Fruit fly (Drosophila melanogaster) whole organism, adult: ENCODE data around the gene SK.

Experiments
- CG11617 ChIP-seq: fragments of 200-800 bp; sonication (Bioruptor generic); optimal IDR thresholded peaks from 2 replicates; lab custom pipeline; 2017; ENCODE audit warnings: mild to moderate bottlenecking, missing biosample characterization, missing genetic modification reagents, missing genetic modification characterization
- CG12768 ChIP-seq: fragments of 200-800 bp; sonication (Bioruptor generic); optimal IDR thresholded peaks from 2 replicates; lab custom pipeline; 2017; ENCODE audit warnings: missing biosample characterization, missing genetic modification characterization, mild to moderate bottlenecking, moderate library complexity, missing genetic modification reagents
- CG14711 ChIP-seq: fragments of 200-800 bp; sonication (Bioruptor generic); optimal IDR thresholded peaks from 2 replicates; lab custom pipeline; 2018; ENCODE audit warnings: missing biosample characterization, mild to moderate bottlenecking, missing genetic modification characterization, moderate library complexity
- CG1620 ChIP-seq: fragments of 200-800 bp; sonication (Bioruptor generic); optimal IDR thresholded peaks from 2 replicates; lab custom pipeline; 2016; ENCODE audit warnings: missing biosample characterization, missing genetic modification characterization
- CG33017 ChIP-seq: fragments of 200-800 bp; sonication (Bioruptor generic); optimal IDR thresholded peaks from 2 replicates; lab custom pipeline; 2018; ENCODE audit warnings: missing biosample characterization, mild to moderate bottlenecking, missing genetic modification characterization, moderate library complexity
- CG5204 ChIP-seq: fragments of 200-800 bp; sonication (Bioruptor generic); optimal IDR thresholded peaks from 2 replicates; lab custom pipeline; 2016; ENCODE audit warnings: missing biosample characterization, missing genetic modification characterization
- CG7045 ChIP-seq: fragments of 200-800 bp; sonication (Bioruptor generic); optimal IDR thresholded peaks from 2 replicates; lab custom pipeline; 2017; ENCODE audit warnings: missing biosample characterization, mild to moderate bottlenecking, missing genetic modification characterization
- CG7101 ChIP-seq: fragments of 200-800 bp; sonication (Bioruptor generic); optimal IDR thresholded peaks from 2 replicates; lab custom pipeline; 2018; ENCODE audit warnings: missing biosample characterization, mild to moderate bottlenecking, missing genetic modification characterization, moderate library complexity
- Clk ChIP-seq: fragments of 200-800 bp; sonication (Bioruptor generic); optimal IDR thresholded peaks from 2 replicates; lab custom pipeline; 2017; ENCODE audit warnings: missing biosample characterization, missing genetic modification characterization
- Crg-1 ChIP-seq: fragments of 200-800 bp; sonication (Bioruptor generic); optimal IDR thresholded peaks from 2 replicates; lab custom pipeline; 2016; ENCODE audit warnings: missing biosample characterization, missing genetic modification characterization
- Hr96 ChIP-seq: fragments of 200-800 bp; sonication (Bioruptor generic); optimal IDR thresholded peaks from 2 replicates; lab custom pipeline; 2016; ENCODE audit warnings: missing biosample characterization, missing genetic modification characterization
- Mnt ChIP-seq: fragments of 200-800 bp; sonication (Bioruptor generic); optimal IDR thresholded peaks from 2 replicates; lab custom pipeline; 2016; ENCODE audit warnings: missing biosample characterization, mild to moderate bottlenecking, missing genetic modification characterization
- bab1 ChIP-seq: fragments of 200-800 bp; sonication (Bioruptor generic); optimal IDR thresholded peaks from 3 replicates; lab custom pipeline; 2019; ENCODE audit warnings: missing biosample characterization, mild to moderate bottlenecking, missing genetic modification characterization, moderate library complexity
- cic ChIP-seq: fragments of 200-800 bp; sonication (Bioruptor generic); optimal IDR thresholded peaks from 2 replicates; lab custom pipeline; 2017; ENCODE audit warnings: missing biosample characterization, mild to moderate bottlenecking, missing genetic modification characterization, moderate library complexity
- cnc ChIP-seq, 2 experiments: fragments of >200 bp; optimal IDR thresholded peaks; 2 replicates each; lab custom pipeline; 2017
- kay ChIP-seq: fragments of 200-800 bp; sonication (Bioruptor generic); peaks from one replicate; lab custom pipeline; 2016; ENCODE audit warnings: missing biosample characterization, missing genetic modification characterization, borderline replicate concordance
- ovo ChIP-seq: fragments of 200-800 bp; sonication (Bioruptor generic); optimal IDR thresholded peaks from 2 replicates; lab custom pipeline; 2016; ENCODE audit warnings: missing biosample characterization, missing genetic modification characterization
- pad ChIP-seq: fragments of 200-800 bp; sonication (Bioruptor generic); optimal IDR thresholded peaks from 3 replicates; lab custom pipeline; 2017; ENCODE audit warnings: missing biosample characterization, missing genetic modification characterization, mild to moderate bottlenecking, moderate library complexity, missing genetic modification reagents
- tj ChIP-seq: fragments of 200-800 bp; sonication (Bioruptor generic); optimal IDR thresholded peaks from 3 replicates; lab custom pipeline; 2017; ENCODE audit warnings: missing biosample characterization, mild to moderate bottlenecking, missing genetic modification characterization, moderate library complexity
- toe ChIP-seq: fragments of 200-800 bp; sonication (Bioruptor generic); optimal IDR thresholded peaks from 2 replicates; lab custom pipeline; 2016; ENCODE audit warnings: missing biosample characterization, missing genetic modification characterization

SK gene

dm6 chrX:5427261-5427660 lies 87.2 kb downstream of the SK start, which contains the start of gene CG16756:
CG16756 (plus strand) TSS chrX:5427517.
- TF ChIP-seq cnc (optimal IDR thresholded peaks at IDR 0.05; lab: Kevin White, UChicago) (no peak), Clk (GFP tag; lab: Kevin White, UChicago) (no peak), CG33017 (no peak), Hr96 (GFP tag; lab: Kevin White, UChicago) (no peak), CG12768 (GFP tag; lab: Kevin White, UChicago) (no peak), cic (GFP tag; lab: Kevin White, UChicago) (no peak), Mnt (GFP tag; lab: Kevin White, UChicago) (peak; percentile 12)

- TF ChIP-seq tj (peak; percentile 41), CG7101 (tag; lab: Kevin White, UChicago) (peak; percentile 67), Hr96 (GFP tag; lab: Kevin White, UChicago) (no peak), CG7045 (GFP tag; lab: Kevin White, UChicago) (no peak), CG5204 (GFP tag; lab: Kevin White, UChicago) (peak; percentile 13), CG14711 (peak; percentile 81), CG11617 (GFP tag; lab: Kevin White, UChicago) (no peak), ovo (no peak), kay (GFP tag; lab: Kevin White, UChicago) (peak; percentile 86), Mnt (GFP tag; lab: Kevin White, UChicago) (peak; percentile 64), cic (GFP tag; lab: Kevin White, UChicago) (no peak), CG12768 (GFP tag; lab: Kevin White, UChicago) (no peak), CG33017 (peak; percentile 31), cnc (optimal IDR thresholded peaks at IDR 0.05; lab: Kevin White, UChicago) (no peak), pad (GFP tag; lab: Kevin White, UChicago) (peak; percentile 6), toe (GFP tag; lab: Kevin White, UChicago) (no peak), bab1 (peak; percentile 61), Crg-1 (GFP tag; lab: Kevin White, UChicago) (no peak), CG1620 (GFP tag; lab: Kevin White, UChicago) (no peak), Clk (GFP tag; lab: Kevin White, UChicago) (no peak)
Observed at dm6 chrX:5428341-5429077, 88.5 kb downstream of the SK start.

- TF ChIP-seq kay (GFP tag; lab: Kevin White, UChicago) (no peak), bab1 (no peak), Mnt (GFP tag; lab: Kevin White, UChicago) (no peak), CG7101 (tag; lab: Kevin White, UChicago) (no peak), CG14711 (no peak)
Observed at dm6 chrX:5429271-5429670, 89.2 kb downstream of the SK start, which contains the start of gene CG15784. CG15784 (plus strand) TSS chrX:5429571.

- peak; percentile 94 for TF ChIP-seq CG7101 (tag; lab: Kevin White, UChicago)
- TF ChIP-seq cic (GFP tag; lab: Kevin White, UChicago), result peak; percentile 76
- peak; percentile 96 for TF ChIP-seq CG11617 (GFP tag; lab: Kevin White, UChicago)
- TF ChIP-seq CG14711, result peak; percentile 74
- TF ChIP-seq pad (GFP tag; lab: Kevin White, UChicago), result peak; percentile 94
- TF ChIP-seq cnc (optimal IDR thresholded peaks at IDR 0.05; lab: Kevin White, UChicago), result no peak
- peak; percentile 85 for TF ChIP-seq CG12768 (GFP tag; lab: Kevin White, UChicago)
- TF ChIP-seq kay (GFP tag; lab: Kevin White, UChicago), result peak; percentile 97
- TF ChIP-seq tj, result peak; percentile 86
- peak; percentile 74 for TF ChIP-seq CG33017
- TF ChIP-seq bab1, result peak; percentile 89
- TF ChIP-seq CG7045 (GFP tag; lab: Kevin White, UChicago), result peak; percentile 78
- peak; percentile 82 for TF ChIP-seq toe (GFP tag; lab: Kevin White, UChicago)
- TF ChIP-seq CG1620 (GFP tag; lab: Kevin White, UChicago), result peak; percentile 91
- TF ChIP-seq Hr96 (GFP tag; lab: Kevin White, UChicago), result peak; percentile 96
- peak; percentile 85 for TF ChIP-seq Mnt (GFP tag; lab: Kevin White, UChicago)
- TF ChIP-seq Clk (GFP tag; lab: Kevin White, UChicago), result peak; percentile 69
- peak; percentile 90 for TF ChIP-seq Crg-1 (GFP tag; lab: Kevin White, UChicago)
- TF ChIP-seq ovo, result peak; percentile 86
- peak; percentile 91 for TF ChIP-seq CG5204 (GFP tag; lab: Kevin White, UChicago)
Observed at dm6 chrX:5429778-5430576, 89.9 kb downstream of the SK start.

- TF ChIP-seq ovo (no peak), pad (GFP tag; lab: Kevin White, UChicago) (peak; percentile 96)
Observed at dm6 chrX:5432635-5433482, 92.8 kb downstream of the SK start.
